Worm (Caenorhabditis elegans): ENCODE data around the gene chd-3.
A peak's percentile ranks its signal among the peaks of the same experiment; 100 is the strongest.

chd-3 gene

ce11 chrX:12873688-12874364 is 21.4 kb upstream of the chd-3 start (continued):
- no peak for TF ChIP-seq egl-27 (tag; optimal IDR thresholded peaks at IDR 0.05)
- TF ChIP-seq fkh-8 (tag; optimal IDR thresholded peaks at IDR 0.05), result no peak
- TF ChIP-seq egl-13 (tag; optimal IDR thresholded peaks at IDR 0.05), result no peak
- TF ChIP-seq lin-35 (GFP tag; optimal IDR thresholded peaks at IDR 0.05), result no peak
- peak; percentile 61 for TF ChIP-seq ztf-4 (tag; optimal IDR thresholded peaks at IDR 0.05)
- TF ChIP-seq pqm-1 (tag; optimal IDR thresholded peaks at IDR 0.05), result no peak
- peak; percentile 32 for TF ChIP-seq swsn-7 (tag; optimal IDR thresholded peaks at IDR 0.05)
- TF ChIP-seq nhr-84 (tag; optimal IDR thresholded peaks at IDR 0.05), result no peak
- no peak for TF ChIP-seq unc-98 (GFP tag; IDR thresholded peaks at IDR 0.05)
- no peak for TF ChIP-seq nhr-28 (tag; optimal IDR thresholded peaks at IDR 0.05)
- TF ChIP-seq pax-3 (tag; optimal IDR thresholded peaks at IDR 0.05), result no peak
- peak; percentile 70 for TF ChIP-seq elt-2 (tag; optimal IDR thresholded peaks at IDR 0.05)
- TF ChIP-seq zip-4 (GFP tag; optimal IDR thresholded peaks at IDR 0.05), result no peak
- no peak for TF ChIP-seq sox-4 (tag; optimal IDR thresholded peaks at IDR 0.05)
- TF ChIP-seq ceh-63 (GFP tag; optimal IDR thresholded peaks at IDR 0.05), result no peak
- TF ChIP-seq elt-3 (tag; optimal IDR thresholded peaks at IDR 0.05), result no peak
- no peak for TF ChIP-seq nhr-76 (tag; optimal IDR thresholded peaks at IDR 0.05)
- peak; percentile 15 for TF ChIP-seq nhr-77 (tag; optimal IDR thresholded peaks at IDR 0.05)
- peak; percentile 47 for TF ChIP-seq snu-23 (GFP tag; optimal IDR thresholded peaks at IDR 0.05)
- TF ChIP-seq nhr-47 (tag; optimal IDR thresholded peaks at IDR 0.05), result peak; percentile 28
- TF ChIP-seq C34B4.2 (tag; optimal IDR thresholded peaks at IDR 0.05), result no peak
- TF ChIP-seq ztf-11 (tag; optimal IDR thresholded peaks at IDR 0.05), result no peak
- TF ChIP-seq ceh-8 (GFP tag; optimal IDR thresholded peaks at IDR 0.05), result no peak
- no peak for TF ChIP-seq alr-1 (tag; optimal IDR thresholded peaks at IDR 0.05; ENCODE audit: borderline replicate concordance)
- no peak for TF ChIP-seq F16B12.6 (tag; optimal IDR thresholded peaks at IDR 0.05)
- peak; percentile 46 for TF ChIP-seq nhr-11 (tag; optimal IDR thresholded peaks at IDR 0.05)
- TF ChIP-seq grh-1 (GFP tag; IDR thresholded peaks at IDR 0.05), result no peak
- TF ChIP-seq fkh-10 (GFP tag; optimal IDR thresholded peaks at IDR 0.05), result no peak
- TF ChIP-seq lin-39 (tag; optimal IDR thresholded peaks at IDR 0.05), result peak; percentile 44
- TF ChIP-seq nhr-19 (GFP tag; conservative IDR thresholded peaks at IDR 0.05), result peak; percentile 76
- TF ChIP-seq jun-1 (tag; optimal IDR thresholded peaks at IDR 0.05), result no peak
- TF ChIP-seq ces-1 (GFP tag; optimal IDR thresholded peaks at IDR 0.05), result no peak
- TF ChIP-seq zag-1 (tag; optimal IDR thresholded peaks at IDR 0.05), result no peak
- peak in 1 of 2 experiments; percentile 2 for TF ChIP-seq efl-1 (optimal IDR thresholded peaks at IDR 0.05)
- TF ChIP-seq efl-1 (GFP tag; optimal IDR thresholded peaks at IDR 0.05 in 1 of 2), result no peak
- TF ChIP-seq aly-2 (tag; optimal IDR thresholded peaks at IDR 0.05), result no peak
- no peak for TF ChIP-seq lin-15B (tag; optimal IDR thresholded peaks at IDR 0.05)
- no peak for TF ChIP-seq sptf-1 (tag; optimal IDR thresholded peaks at IDR 0.05)
- TF ChIP-seq pag-3 (tag; optimal IDR thresholded peaks at IDR 0.05; ENCODE audit: borderline replicate concordance, insufficient read depth), result no peak
- no peak for TF ChIP-seq efl-3 (GFP tag; optimal IDR thresholded peaks at IDR 0.05)
- no peak for TF ChIP-seq mab-9 (GFP tag; IDR thresholded peaks at IDR 0.05)
- no peak for TF ChIP-seq hlh-17 (GFP tag; optimal IDR thresholded peaks at IDR 0.05; ENCODE audit: borderline replicate concordance)
- peak; percentile 87 for TF ChIP-seq rnt-1 (tag; optimal IDR thresholded peaks at IDR 0.05)
- no peak for TF ChIP-seq nhr-90 (tag; optimal IDR thresholded peaks at IDR 0.05; ENCODE audit: poor library complexity)
- TF ChIP-seq C04F5.9 (tag; optimal IDR thresholded peaks at IDR 0.05), result no peak

Data from whole organism, L1 larva.